Worm (Caenorhabditis elegans) whole organism, L1 larva: Measurements from ENCODE around the gene Y71H2AM.29.
A peak's percentile ranks its signal among the peaks of the same experiment; 100 is the strongest.

Experiments used
- C34B4.2 ChIP-seq: sonication (generic microtip); optimal IDR thresholded peaks from 2 replicates; lab custom pipeline; 2017; ENCODE audit warnings: mild to moderate bottlenecking, missing genetic modification characterization, missing compliant biosample characterization
- aly-2 ChIP-seq: fragments of 150-350 bp; optimal IDR thresholded peaks from 2 replicates; lab custom pipeline; 2014; ENCODE audit warnings: missing biosample characterization, missing genetic modification characterization
- blmp-1 ChIP-seq: fragments of 150-350 bp; optimal IDR thresholded peaks from 2 replicates; lab custom pipeline; 2014; ENCODE audit warnings: missing biosample characterization, missing genetic modification characterization
- ceh-82 ChIP-seq, 3 experiments: fragments of 150-350 bp in 1 of 3; sonication (generic microtip) in 2 of 3; optimal IDR thresholded peaks; 2 replicates each; lab custom pipeline; 2014 to 2017; ENCODE audit warnings: missing biosample characterization in 3 of 3, missing genetic modification characterization in 3 of 3
- dpl-1 ChIP-seq, 3 experiments: fragments of 150-350 bp in 2 of 3; sonication (generic microtip) in 1 of 3; optimal IDR thresholded peaks; 2 replicates each; lab custom pipeline; 2014 to 2017; ENCODE audit warnings: missing biosample characterization in 3 of 3, missing genetic modification characterization in 3 of 3, missing genetic modification reagents in 3 of 3
- dsc-1 ChIP-seq: sonication (generic microtip); optimal IDR thresholded peaks from 2 replicates; lab custom pipeline; 2016; ENCODE audit warnings: mild to moderate bottlenecking, missing genetic modification characterization, missing compliant biosample characterization
- efl-1 ChIP-seq, 4 experiments: fragments of 150-350 bp; optimal IDR thresholded peaks in 3 of 4; peaks in 1 of 4; 1 replicate in 1 of 4; 2 replicates in 3 of 4; lab custom pipeline; 2014; ENCODE audit warnings: missing biosample characterization in 2 of 4, missing genetic modification characterization in 2 of 4, missing genetic modification reagents in 2 of 4
- egl-13 ChIP-seq: sonication (generic microtip); optimal IDR thresholded peaks from 2 replicates; lab custom pipeline; 2016; ENCODE audit warnings: missing genotype, missing genetic modification reagents, missing genetic modification characterization, missing compliant biosample characterization
- egl-27 ChIP-seq, 2 experiments: fragments of 150-350 bp in 1 of 2; sonication (generic microtip); optimal IDR thresholded peaks; 3 replicates each; lab custom pipeline; 2017 to 2018; ENCODE audit warnings: missing biosample characterization in 2 of 2, missing genetic modification characterization in 2 of 2, missing genetic modification reagents in 2 of 2
- elt-2 ChIP-seq: sonication (generic microtip); optimal IDR thresholded peaks from 2 replicates; lab custom pipeline; 2016; ENCODE audit warnings: missing genetic modification characterization, mild to moderate bottlenecking, inconsistent platforms, missing compliant biosample characterization, missing genetic modification reagents
- elt-3 ChIP-seq, 6 experiments: fragments of 150-350 bp in 1 of 6; sonication (generic microtip); optimal IDR thresholded peaks; 2 replicates each; lab custom pipeline; 2017 to 2018; ENCODE audit warnings: missing biosample characterization in 6 of 6, missing genetic modification characterization in 6 of 6, inconsistent platforms in 1 of 6
- ets-5 ChIP-seq: fragments of 200-800 bp; sonication (Bioruptor generic); IDR thresholded peaks from 2 replicates; pipeline ENCODE4 v1.3.6; 2022; ENCODE audit warnings: missing genetic modification characterization, missing compliant biosample characterization
- fkh-4 ChIP-seq: sonication (generic microtip); optimal IDR thresholded peaks from 2 replicates; lab custom pipeline; 2016; ENCODE audit warnings: missing compliant biosample characterization, missing genetic modification characterization, borderline replicate concordance
- fos-1 ChIP-seq: fragments of 150-350 bp; optimal IDR thresholded peaks from 2 replicates; lab custom pipeline; 2014; ENCODE audit warnings: missing biosample characterization, missing genetic modification characterization
- lin-15B ChIP-seq: fragments of 150-350 bp; sonication (generic microtip); optimal IDR thresholded peaks from 3 replicates; lab custom pipeline; 2014; ENCODE audit warnings: missing biosample characterization, missing genetic modification characterization
- lin-35 ChIP-seq, 2 experiments: fragments of 150-350 bp; optimal IDR thresholded peaks; 2 replicates each; lab custom pipeline; 2014; ENCODE audit warnings: missing biosample characterization in 2 of 2, missing genetic modification characterization in 2 of 2, missing genetic modification reagents in 2 of 2
- mab-9 ChIP-seq: fragments of 200-800 bp; sonication (Bioruptor generic); IDR thresholded peaks from 2 replicates; pipeline ENCODE4 v1.3.6; 2022; ENCODE audit warnings: missing genetic modification reagents, missing genetic modification characterization, missing compliant biosample characterization
- mdl-1 ChIP-seq, 2 experiments: fragments of 150-350 bp; optimal IDR thresholded peaks; 2 replicates each; lab custom pipeline; 2014 to 2017; ENCODE audit warnings: missing biosample characterization in 2 of 2, missing genetic modification characterization in 2 of 2, inconsistent platforms in 1 of 2
- mef-2 ChIP-seq: fragments of 150-350 bp; optimal IDR thresholded peaks from 2 replicates; lab custom pipeline; 2014; ENCODE audit warnings: missing biosample characterization, missing genetic modification characterization
- mep-1 ChIP-seq: fragments of 150-350 bp; optimal IDR thresholded peaks from 2 replicates; lab custom pipeline; 2014; ENCODE audit warnings: missing biosample characterization, missing genetic modification characterization
- nhr-20 ChIP-seq: sonication (generic microtip); optimal IDR thresholded peaks from 2 replicates; lab custom pipeline; 2016; ENCODE audit warnings: mild to moderate bottlenecking, missing genetic modification characterization, missing compliant biosample characterization
- nhr-237 ChIP-seq: fragments of 150-350 bp; optimal IDR thresholded peaks from 2 replicates; lab custom pipeline; 2014; ENCODE audit warnings: missing biosample characterization, missing genetic modification characterization
- nhr-71 ChIP-seq: sonication (generic microtip); optimal IDR thresholded peaks from 2 replicates; lab custom pipeline; 2016; ENCODE audit warnings: mild to moderate bottlenecking, missing genetic modification characterization, moderate library complexity, missing compliant biosample characterization
- nhr-76 ChIP-seq: sonication (generic microtip); optimal IDR thresholded peaks from 2 replicates; lab custom pipeline; 2017; ENCODE audit warnings: missing biosample characterization, missing genetic modification characterization
- nhr-85 ChIP-seq: sonication (generic microtip); peaks from one replicate; lab custom pipeline; 2016; ENCODE audit warnings: missing genetic modification characterization, inconsistent platforms, missing compliant biosample characterization
- nhr-90 ChIP-seq: sonication (generic microtip); optimal IDR thresholded peaks from 2 replicates; lab custom pipeline; 2016; ENCODE audit warnings: mild to moderate bottlenecking, missing genetic modification characterization, missing compliant biosample characterization; ENCODE audit not compliant: poor library complexity
- pqm-1 ChIP-seq: sonication (generic microtip); optimal IDR thresholded peaks from 3 replicates; lab custom pipeline; 2017; ENCODE audit warnings: missing biosample characterization, missing genetic modification characterization
- snpc-4 ChIP-seq: fragments of 150-350 bp; optimal IDR thresholded peaks from 2 replicates; lab custom pipeline; 2014; ENCODE audit warnings: missing biosample characterization, missing genetic modification characterization
- snu-23 ChIP-seq: sonication (generic microtip); optimal IDR thresholded peaks from 2 replicates; lab custom pipeline; 2016; ENCODE audit warnings: missing genetic modification characterization, missing compliant biosample characterization
- sox-4 ChIP-seq: sonication (generic microtip); optimal IDR thresholded peaks from 2 replicates; lab custom pipeline; 2016; ENCODE audit warnings: missing genetic modification characterization, missing compliant biosample characterization
- sptf-1 ChIP-seq: fragments of 150-350 bp; optimal IDR thresholded peaks from 2 replicates; lab custom pipeline; 2014; ENCODE audit warnings: missing biosample characterization, missing genetic modification characterization
- sup-37 ChIP-seq: fragments of 200-800 bp; sonication (Bioruptor generic); optimal IDR thresholded peaks from 2 replicates; lab custom pipeline; 2018; ENCODE audit warnings: mild to moderate bottlenecking, missing genetic modification characterization, missing compliant biosample characterization
- swsn-7 ChIP-seq: sonication (generic microtip); optimal IDR thresholded peaks from 2 replicates; lab custom pipeline; 2016; ENCODE audit warnings: missing genetic modification characterization, missing compliant biosample characterization
- unc-62 ChIP-seq: fragments of 150-350 bp; optimal IDR thresholded peaks from 2 replicates; lab custom pipeline; 2014; ENCODE audit warnings: missing biosample characterization, missing genetic modification reagents, missing genetic modification characterization
- unc-98 ChIP-seq: fragments of 200-800 bp; sonication (Bioruptor generic); IDR thresholded peaks from 2 replicates; pipeline ENCODE4 v1.3.6; 2022; ENCODE audit warnings: missing genetic modification characterization, missing compliant biosample characterization
- vab-15 ChIP-seq: sonication (generic microtip); optimal IDR thresholded peaks from 2 replicates; lab custom pipeline; 2017; ENCODE audit warnings: missing genotype, mild to moderate bottlenecking, missing genetic modification characterization, missing compliant biosample characterization
- xbp-1 ChIP-seq: sonication (generic microtip); optimal IDR thresholded peaks from 2 replicates; lab custom pipeline; 2016; ENCODE audit warnings: missing genetic modification characterization, missing compliant biosample characterization
- zag-1 ChIP-seq: fragments of 150-350 bp; optimal IDR thresholded peaks from 2 replicates; lab custom pipeline; 2014; ENCODE audit warnings: missing biosample characterization, missing genetic modification characterization
- ztf-11 ChIP-seq, 2 experiments: sonication (generic microtip); optimal IDR thresholded peaks; 2 replicates each; lab custom pipeline; 2016 to 2017; ENCODE audit warnings: missing genetic modification characterization in 2 of 2, missing biosample characterization in 1 of 2, missing compliant biosample characterization in 1 of 2

Y71H2AM.29 gene

DNA sequence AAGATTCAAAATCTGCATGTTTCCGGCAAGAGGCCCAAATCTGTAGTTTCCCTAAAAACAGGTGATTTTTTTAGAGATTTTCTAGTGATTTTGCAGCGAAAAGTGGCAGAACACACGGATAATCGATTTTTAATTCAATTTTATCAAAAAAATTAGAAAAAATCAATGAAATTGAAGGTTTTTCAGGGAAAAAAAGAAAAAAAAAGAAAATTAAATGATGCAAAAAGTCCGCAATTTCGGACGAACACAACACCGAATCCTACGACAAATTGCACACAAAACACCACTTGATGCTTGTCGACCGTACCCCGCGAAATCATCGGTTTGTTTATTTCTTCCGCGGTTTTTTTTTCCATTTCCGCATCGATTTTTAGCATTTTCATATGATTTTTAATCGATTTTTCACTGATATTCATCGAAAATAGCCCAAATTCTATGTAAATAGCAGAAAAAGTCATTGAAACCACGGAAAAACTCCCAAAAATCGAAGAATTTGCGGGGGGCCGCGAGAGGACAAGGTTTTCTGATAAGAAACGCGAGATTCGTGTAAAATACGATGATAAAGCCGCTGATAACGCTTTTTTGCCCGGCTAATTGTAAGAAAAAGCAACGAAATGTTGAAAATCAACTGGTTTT lies 17.5 kb upstream of the Y71H2AM.29 start, which contains the start of gene tufm-1 (continued):
- peak; percentile 52 for TF ChIP-seq nhr-85
- TF ChIP-seq blmp-1: peak; percentile 13
- TF ChIP-seq lin-15B: peak; percentile 33
- peak; percentile 61 for TF ChIP-seq mep-1 (tag; lab: Kevin White, UChicago)
- peak; percentile 10 for TF ChIP-seq snpc-4 (tag; lab: Kevin White, UChicago)
- TF ChIP-seq dsc-1 (tag; lab: Kevin White, UChicago): peak; percentile 49
- TF ChIP-seq C34B4.2 (tag; lab: Kevin White, UChicago): no peak
- TF ChIP-seq elt-3 (tag; optimal IDR thresholded peaks at IDR 0.05; lab: Kevin White, UChicago): peak in 1 of 6 experiments; percentile 31
- peak; percentile 28 for TF ChIP-seq swsn-7
- TF ChIP-seq fkh-4 (tag; lab: Kevin White, UChicago): no peak
- TF ChIP-seq ets-5 (GFP tag; lab: Robert Waterston, UW): no peak
- TF ChIP-seq dpl-1 (GFP tag; optimal IDR thresholded peaks at IDR 0.05; lab: Kevin White, UChicago): peak; percentile 62 to 74 (median 65)
- TF ChIP-seq sptf-1: no peak
- TF ChIP-seq nhr-71 (tag; lab: Kevin White, UChicago): peak; percentile 56
- TF ChIP-seq pqm-1 (tag; lab: Kevin White, UChicago): no peak

DNA sequence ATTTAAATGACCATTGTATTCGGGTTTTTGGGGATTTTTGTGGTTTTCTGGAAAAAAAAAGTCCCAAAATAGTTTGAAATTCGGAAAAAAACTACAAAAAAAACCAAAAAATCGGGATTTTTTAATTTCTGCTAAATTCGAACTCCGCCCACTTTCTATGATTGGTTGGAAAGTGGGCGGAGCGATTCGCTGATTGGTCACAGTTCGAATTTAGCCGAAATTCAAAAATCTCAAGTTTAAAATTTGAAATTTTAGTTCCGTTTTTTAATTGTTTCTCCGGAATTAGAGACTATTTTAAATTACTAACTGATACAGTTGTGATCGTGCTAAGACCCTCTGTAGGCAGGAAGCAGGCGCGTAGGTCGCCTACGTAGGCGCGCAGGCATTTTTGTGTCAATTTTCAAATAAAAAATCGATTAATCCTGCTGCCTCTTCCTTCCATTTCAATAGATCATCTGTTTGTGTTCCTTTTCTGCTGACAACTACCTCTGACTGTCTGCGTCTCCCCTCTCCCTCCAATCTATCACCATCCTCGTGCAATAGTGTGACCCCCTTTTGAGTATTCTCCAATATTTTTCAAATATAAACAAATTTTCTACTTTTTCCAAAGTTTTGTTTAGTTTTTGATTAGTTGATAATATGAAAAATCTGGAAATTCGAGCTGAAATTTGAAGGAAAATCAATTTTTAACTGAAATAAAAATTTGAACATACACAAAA lies 16.2 kb upstream of the Y71H2AM.29 start:
- TF ChIP-seq blmp-1 (peak; percentile 7), nhr-90 (tag; lab: Kevin White, UChicago) (no peak), dpl-1 (GFP tag; optimal IDR thresholded peaks at IDR 0.05; lab: Kevin White, UChicago) (peak in 1 of 3 experiments; percentile 11), mdl-1 (tag; optimal IDR thresholded peaks at IDR 0.05; lab: Kevin White, UChicago) (no peak), efl-1 (optimal IDR thresholded peaks at IDR 0.05; lab: Kevin White, UChicago) (peak in 1 of 2 experiments; percentile 11), efl-1 (GFP tag; optimal IDR thresholded peaks at IDR 0.05 in 1 of 2; lab: Kevin White, UChicago) (peak in 1 of 2 experiments; percentile 88), mef-2 (no peak)
- TF ChIP-seq, all 84 proteins: peak for 3

DNA sequence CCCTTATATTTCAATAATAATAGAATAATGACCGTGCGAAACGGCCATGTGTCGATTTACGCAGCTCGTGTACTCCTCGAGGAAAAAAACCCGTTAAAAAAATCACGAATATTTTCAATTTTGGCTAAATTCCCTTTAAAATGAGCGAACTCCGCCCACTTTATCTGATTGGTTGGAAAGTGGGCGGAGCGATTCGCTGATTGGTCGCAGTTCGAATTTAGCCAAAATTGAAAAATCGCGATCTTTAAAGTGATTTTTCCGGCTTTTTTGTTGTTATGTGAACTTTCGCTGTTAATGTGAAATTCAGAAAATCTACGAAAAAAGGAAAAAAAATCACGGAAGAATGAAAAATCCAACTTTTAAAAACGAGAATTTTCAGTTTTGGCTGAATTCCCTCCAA lies 14.7 kb upstream of the Y71H2AM.29 start:
- TF ChIP-seq nhr-76 (tag; lab: Kevin White, UChicago) (no peak), unc-62 (GFP tag; lab: Kevin White, UChicago) (no peak), mef-2 (no peak), unc-98 (no peak), fos-1 (tag; lab: Kevin White, UChicago) (no peak)

DNA sequence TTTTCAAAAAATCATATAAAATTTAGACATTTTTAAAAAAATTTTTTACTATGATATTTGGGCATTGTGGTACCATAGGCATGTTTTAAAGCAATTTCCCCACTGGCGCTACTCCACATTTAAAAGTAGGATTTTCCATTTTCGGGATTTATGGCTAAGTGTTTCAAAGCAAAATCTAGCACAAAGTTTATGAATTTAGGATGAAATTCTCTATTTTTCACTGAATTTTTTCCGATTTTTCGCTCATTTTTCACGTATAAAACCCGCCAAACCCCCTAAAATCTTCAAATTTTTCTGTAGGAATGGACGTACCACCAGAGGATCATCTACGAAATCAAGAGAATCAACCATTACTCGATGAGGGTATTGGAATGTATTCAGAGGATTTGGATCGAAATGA lies 13.6 kb upstream of the Y71H2AM.29 start, which contains the start of gene pipp-4P:
Gene pipp-4P, plus strand, starts transcription at position 301 of the 400 bp plus-strand sequence.
- TF ChIP-seq blmp-1 (no peak), ceh-82 (tag; optimal IDR thresholded peaks at IDR 0.05; lab: Kevin White, UChicago) (no peak), sup-37 (GFP tag; lab: Kevin White, UChicago) (no peak), zag-1 (no peak), elt-3 (tag; optimal IDR thresholded peaks at IDR 0.05; lab: Kevin White, UChicago) (no peak), dsc-1 (tag; lab: Kevin White, UChicago) (no peak), elt-2 (tag; lab: Kevin White, UChicago) (no peak), aly-2 (no peak), snu-23 (GFP tag; lab: Kevin White, UChicago) (no peak)

DNA sequence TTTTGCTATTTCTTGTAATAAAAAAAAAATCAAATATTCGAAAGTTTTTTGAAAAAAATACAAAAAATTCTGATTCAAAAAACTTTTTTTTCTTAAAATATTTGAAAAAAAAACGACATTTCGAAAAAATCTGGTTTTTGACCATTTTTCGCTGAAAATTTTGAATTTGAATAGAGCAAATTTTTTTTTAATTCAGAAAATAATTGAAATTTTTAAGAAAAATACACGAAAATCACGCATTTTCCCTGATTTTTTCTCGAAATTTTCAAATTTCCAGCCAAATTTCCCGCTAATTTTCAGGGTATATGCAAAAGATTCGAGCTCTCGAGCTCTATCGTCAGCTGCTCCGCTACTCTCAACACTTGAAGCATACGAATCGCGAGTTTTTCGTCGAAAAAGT lies 5.8 kb upstream of the Y71H2AM.29 start, which contains the start of gene Y71H2AM.1:
Gene Y71H2AM.1, plus strand, starts transcription at position 301 of the 400 bp plus-strand sequence.
- TF ChIP-seq nhr-76 (tag; lab: Kevin White, UChicago) (no peak), ztf-11 (tag; optimal IDR thresholded peaks at IDR 0.05; lab: Kevin White, UChicago) (no peak), fkh-4 (tag; lab: Kevin White, UChicago) (no peak), sptf-1 (no peak), mab-9 (no peak), egl-27 (tag; optimal IDR thresholded peaks at IDR 0.05; lab: Kevin White, UChicago) (no peak), blmp-1 (no peak), nhr-237 (tag; lab: Kevin White, UChicago) (no peak), sox-4 (tag; lab: Kevin White, UChicago) (no peak), dsc-1 (tag; lab: Kevin White, UChicago) (no peak), vab-15 (no peak), lin-35 (GFP tag; optimal IDR thresholded peaks at IDR 0.05; lab: Kevin White, UChicago) (no peak), egl-13 (tag; lab: Kevin White, UChicago) (no peak), nhr-20 (tag; lab: Kevin White, UChicago) (no peak), elt-3 (tag; optimal IDR thresholded peaks at IDR 0.05; lab: Kevin White, UChicago) (no peak), xbp-1 (no peak)
- TF ChIP-seq, all 84 proteins: peak for 0
